Worm (Caenorhabditis elegans) whole organism, midembryonic: ENCODE results near the gene fbxa-202.

ENCODE experiments used
- cog-1 ChIP-seq: sonication (generic microtip); optimal IDR thresholded peaks from 2 replicates; lab custom pipeline; 2016; ENCODE audit warnings: missing genetic modification characterization, missing compliant biosample characterization
- flt-1 ChIP-seq: fragments of 200-800 bp; sonication (Bioruptor generic); IDR thresholded peaks from 2 replicates; pipeline ENCODE4 v1.3.6; 2022; ENCODE audit warnings: missing genetic modification characterization, missing compliant biosample characterization
- klf-2 ChIP-seq: fragments of 200-800 bp; sonication (Bioruptor generic); conservative IDR thresholded peaks from 2 replicates; pipeline ENCODE4 v1.3.6; 2022; ENCODE audit warnings: missing genetic modification reagents, missing genetic modification characterization, missing compliant biosample characterization
- med-1 ChIP-seq: sonication (generic microtip); optimal IDR thresholded peaks from 2 replicates; lab custom pipeline; 2017; ENCODE audit warnings: missing genetic modification characterization, mild to moderate bottlenecking, missing compliant biosample characterization, antibody characterized with exemption, missing genetic modification reagents; ENCODE audit not compliant: insufficient read depth
- ref-1 ChIP-seq: fragments of 200-800 bp; sonication (Bioruptor generic); conservative IDR thresholded peaks from 2 replicates; pipeline ENCODE4 v1.3.6; 2022; ENCODE audit warnings: missing genetic modification reagents, missing genetic modification characterization, missing compliant biosample characterization
- tab-1 ChIP-seq: fragments of 200-800 bp; sonication (Bioruptor generic); IDR thresholded peaks from 2 replicates; pipeline ENCODE4 v1.3.6; 2022; ENCODE audit warnings: missing genetic modification characterization, missing compliant biosample characterization

ce11 chrV:6321733-6322198 is 5.3 kb upstream of the fbxa-202 start, which contains the start of gene T28C12.15:
- no peak for TF ChIP-seq cog-1 (tag; lab: Kevin White, UChicago)
- TF ChIP-seq flt-1 (GFP tag; lab: Robert Waterston, UW) = no peak
- TF ChIP-seq ref-1 (GFP tag; lab: Robert Waterston, UW) = no peak
- TF ChIP-seq med-1 = no peak
- TF ChIP-seq klf-2 = no peak
- no peak for TF ChIP-seq tab-1 (GFP tag; lab: Robert Waterston, UW)
